Fruit fly (Drosophila melanogaster) whole organism, embryonic: Measurements from ENCODE around the gene barr.

Source experiments
- ATbp ChIP-seq: fragments of 200-800 bp; sonication (Bioruptor generic); optimal IDR thresholded peaks from 2 replicates; lab custom pipeline; 2017; ENCODE audit warnings: missing biosample characterization, mild to moderate bottlenecking, missing genetic modification characterization, missing genetic modification reagents
- Atf6 ChIP-seq: fragments of 200-800 bp; sonication (Bioruptor generic); IDR thresholded peaks from 2 replicates; pipeline ENCODE4 v1.3.6; 2022; ENCODE audit warnings: missing biosample characterization, missing genetic modification characterization
- CG10267 ChIP-seq: fragments of 200-800 bp; sonication (Bioruptor generic); optimal IDR thresholded peaks from 2 replicates; lab custom pipeline; 2018; ENCODE audit warnings: missing biosample characterization, mild to moderate bottlenecking, missing genetic modification characterization, moderate library complexity
- CG14014 ChIP-seq: fragments of 200-800 bp; sonication (Bioruptor generic); IDR thresholded peaks from 2 replicates; pipeline ENCODE4 v1.3.6; 2022; ENCODE audit warnings: missing biosample characterization, missing genetic modification characterization
- CG16815 ChIP-seq: fragments of 200-800 bp; sonication (Bioruptor generic); optimal IDR thresholded peaks from 3 replicates; lab custom pipeline; 2017; ENCODE audit warnings: missing biosample characterization, mild to moderate bottlenecking, missing genetic modification characterization
- CG17802 ChIP-seq: fragments of 200-800 bp; sonication (Bioruptor generic); optimal IDR thresholded peaks from 2 replicates; lab custom pipeline; 2018; ENCODE audit warnings: missing biosample characterization, mild to moderate bottlenecking, missing genetic modification characterization, moderate library complexity
- CG18764 ChIP-seq: fragments of 200-800 bp; sonication (Bioruptor generic); optimal IDR thresholded peaks from 3 replicates; lab custom pipeline; 2016; ENCODE audit warnings: missing biosample characterization, missing genetic modification characterization
- CG2202 ChIP-seq: fragments of 200-800 bp; sonication (Bioruptor generic); optimal IDR thresholded peaks from 2 replicates; lab custom pipeline; 2018; ENCODE audit warnings: missing biosample characterization, mild to moderate bottlenecking, missing genetic modification characterization
- CG3065 ChIP-seq: fragments of 200-800 bp; sonication (Bioruptor generic); optimal IDR thresholded peaks from 2 replicates; lab custom pipeline; 2016; ENCODE audit warnings: missing biosample characterization, missing genetic modification characterization
- CG32767 ChIP-seq: fragments of 200-800 bp; sonication (Bioruptor generic); IDR thresholded peaks from 2 replicates; pipeline ENCODE4 v1.3.6; 2022; ENCODE audit warnings: missing biosample characterization, missing genetic modification characterization
- CG4820 ChIP-seq: fragments of 200-800 bp; sonication (Bioruptor generic); optimal IDR thresholded peaks from 3 replicates; lab custom pipeline; 2016; ENCODE audit warnings: missing biosample characterization, missing genetic modification characterization
- CG6689 ChIP-seq: fragments of 200-800 bp; sonication (Bioruptor generic); IDR thresholded peaks from 2 replicates; pipeline ENCODE4 v1.3.6; 2022; ENCODE audit warnings: missing biosample characterization, missing genetic modification characterization
- CG7786 ChIP-seq: fragments of 200-800 bp; sonication (Bioruptor generic); optimal IDR thresholded peaks from 2 replicates; lab custom pipeline; 2016; ENCODE audit warnings: missing biosample characterization, missing genetic modification characterization
- CG8359 ChIP-seq: fragments of 200-800 bp; sonication (Bioruptor generic); optimal IDR thresholded peaks from 2 replicates; lab custom pipeline; 2017; ENCODE audit warnings: missing biosample characterization, mild to moderate bottlenecking, missing genetic modification characterization, borderline replicate concordance
- CoRest ChIP-seq: fragments of 200-800 bp; sonication (Bioruptor generic); optimal IDR thresholded peaks from 3 replicates; lab custom pipeline; 2018; ENCODE audit warnings: missing biosample characterization, mild to moderate bottlenecking, missing genetic modification characterization, moderate library complexity
- CrebB ChIP-seq: fragments of 200-800 bp; sonication (Bioruptor generic); optimal IDR thresholded peaks from 3 replicates; lab custom pipeline; 2018; ENCODE audit warnings: missing biosample characterization, mild to moderate bottlenecking, missing genetic modification characterization
- Deaf1 ChIP-seq: fragments of 200-800 bp; optimal IDR thresholded peaks from 3 replicates; lab custom pipeline; 2019; ENCODE audit warnings: missing biosample characterization, mild to moderate bottlenecking, missing genetic modification characterization, moderate library complexity
- Doc2 ChIP-seq: fragments of 200-800 bp; sonication (Bioruptor generic); IDR thresholded peaks from 2 replicates; pipeline ENCODE4 v1.3.6; 2022; ENCODE audit warnings: missing biosample characterization, missing genetic modification characterization
- Dp ChIP-seq: fragments of 200-800 bp; sonication (Bioruptor generic); optimal IDR thresholded peaks from 2 replicates; lab custom pipeline; 2018; ENCODE audit warnings: missing biosample characterization, mild to moderate bottlenecking, missing genetic modification characterization, moderate library complexity
- E2f2 ChIP-seq: fragments of 200-800 bp; sonication (Bioruptor generic); IDR thresholded peaks from 2 replicates; pipeline ENCODE4 v1.3.6; 2022; ENCODE audit warnings: missing biosample characterization, missing genetic modification characterization
- HLHmδ ChIP-seq: fragments of 200-800 bp; sonication (Bioruptor generic); optimal IDR thresholded peaks from 2 replicates; lab custom pipeline; 2018; ENCODE audit warnings: missing biosample characterization, mild to moderate bottlenecking, missing genetic modification characterization, moderate library complexity
- Hmr ChIP-seq: fragments of 200-800 bp; sonication (Bioruptor generic); optimal IDR thresholded peaks from 3 replicates; lab custom pipeline; 2017; ENCODE audit warnings: mild to moderate bottlenecking, missing biosample characterization, missing genetic modification reagents, missing genetic modification characterization
- Kr ChIP-seq: fragments of 200-800 bp; sonication (Bioruptor generic); optimal IDR thresholded peaks from 2 replicates; lab custom pipeline; 2017; ENCODE audit warnings: missing biosample characterization, mild to moderate bottlenecking, missing genetic modification characterization
- Lim3 ChIP-seq: fragments of 200-800 bp; sonication (Bioruptor generic); IDR thresholded peaks from 2 replicates; pipeline ENCODE4 v1.3.6; 2022; ENCODE audit warnings: missing biosample characterization, missing genetic modification characterization
- MTF-1 ChIP-seq: fragments of 200-800 bp; sonication (Bioruptor generic); optimal IDR thresholded peaks from 2 replicates; lab custom pipeline; 2018; ENCODE audit warnings: missing biosample characterization, mild to moderate bottlenecking, missing genetic modification characterization, borderline replicate concordance
- Nf-YB ChIP-seq: fragments of 200-800 bp; sonication (Bioruptor generic); optimal IDR thresholded peaks from 3 replicates; lab custom pipeline; 2019; ENCODE audit warnings: missing biosample characterization, mild to moderate bottlenecking, missing genetic modification characterization, moderate library complexity
- Oli ChIP-seq: fragments of 200-800 bp; sonication (Bioruptor generic); optimal IDR thresholded peaks from 2 replicates; lab custom pipeline; 2018; ENCODE audit warnings: missing biosample characterization, mild to moderate bottlenecking, missing genetic modification characterization, moderate library complexity
- PHDP ChIP-seq: fragments of 200-800 bp; sonication (Bioruptor generic); optimal IDR thresholded peaks from 3 replicates; lab custom pipeline; 2018; ENCODE audit warnings: missing biosample characterization, mild to moderate bottlenecking, missing genetic modification characterization, moderate library complexity
- Side ChIP-seq: fragments of 200-800 bp; sonication (Bioruptor generic); optimal IDR thresholded peaks from 2 replicates; lab custom pipeline; 2016; ENCODE audit warnings: missing biosample characterization, missing genetic modification characterization
- YL-1 ChIP-seq: fragments of 200-800 bp; sonication (Bioruptor generic); optimal IDR thresholded peaks from 3 replicates; lab custom pipeline; 2017; ENCODE audit warnings: missing biosample characterization, mild to moderate bottlenecking, missing genetic modification characterization
- abd-A ChIP-seq: fragments of 200-800 bp; sonication (Bioruptor generic); optimal IDR thresholded peaks from 3 replicates; lab custom pipeline; 2019; ENCODE audit warnings: missing biosample characterization, mild to moderate bottlenecking, missing genetic modification characterization, moderate library complexity
- cas ChIP-seq: fragments of 200-800 bp; sonication (Bioruptor generic); IDR thresholded peaks from 2 replicates; pipeline ENCODE4 v1.3.6; 2022; ENCODE audit warnings: missing biosample characterization, missing genetic modification characterization
- crp ChIP-seq, 2 experiments: fragments of 200-800 bp; sonication (Bioruptor generic); optimal IDR thresholded peaks; 2 replicates in 1 of 2; 3 replicates in 1 of 2; lab custom pipeline; 2017; ENCODE audit warnings: missing biosample characterization in 2 of 2, missing genetic modification characterization in 2 of 2, mild to moderate bottlenecking in 1 of 2, moderate library complexity in 1 of 2
- ewg ChIP-seq: fragments of 200-800 bp; sonication (Bioruptor generic); optimal IDR thresholded peaks from 3 replicates; lab custom pipeline; 2017; ENCODE audit warnings: mild to moderate bottlenecking, missing biosample characterization, missing genetic modification reagents, missing genetic modification characterization
- fd102C ChIP-seq: fragments of 200-800 bp; sonication (Bioruptor generic); optimal IDR thresholded peaks from 2 replicates; lab custom pipeline; 2018; ENCODE audit warnings: missing biosample characterization, mild to moderate bottlenecking, missing genetic modification characterization, moderate library complexity
- gro ChIP-seq: fragments of 200-800 bp; sonication (Bioruptor generic); optimal IDR thresholded peaks from 2 replicates; lab custom pipeline; 2016; ENCODE audit warnings: missing biosample characterization, missing genetic modification characterization
- lmd ChIP-seq: fragments of 200-800 bp; sonication (Bioruptor generic); IDR thresholded peaks from 2 replicates; pipeline ENCODE4 v1.3.6; 2022; ENCODE audit warnings: missing biosample characterization, missing genetic modification characterization
- nerfin-1 ChIP-seq: fragments of 200-800 bp; sonication (Bioruptor generic); optimal IDR thresholded peaks from 3 replicates; lab custom pipeline; 2019; ENCODE audit warnings: missing biosample characterization, mild to moderate bottlenecking, missing genetic modification characterization, moderate library complexity
- pan ChIP-seq, 4 experiments: fragments of >200 bp in 3 of 4; fragments of 200-800 bp in 1 of 4; sonication (Bioruptor generic) in 1 of 4; optimal IDR thresholded peaks in 3 of 4; IDR thresholded peaks in 1 of 4; 2 replicates each; pipeline versions ENCODE4 v1.3.6 to Lab custom; 2017 to 2022; ENCODE audit warnings: missing biosample characterization in 2 of 4, missing genetic modification characterization in 2 of 4, mixed read lengths in 1 of 4
- pb ChIP-seq: fragments of 200-800 bp; sonication (Bioruptor generic); optimal IDR thresholded peaks from 3 replicates; lab custom pipeline; 2016; ENCODE audit warnings: missing biosample characterization, missing genetic modification characterization
- pzg ChIP-seq: fragments of 200-800 bp; sonication (Bioruptor generic); optimal IDR thresholded peaks from 3 replicates; lab custom pipeline; 2018; ENCODE audit warnings: missing biosample characterization, mild to moderate bottlenecking, missing genetic modification characterization, moderate library complexity
- slp2 ChIP-seq: fragments of 200-800 bp; sonication (Bioruptor generic); optimal IDR thresholded peaks from 2 replicates; lab custom pipeline; 2016; ENCODE audit warnings: missing biosample characterization, missing genetic modification characterization
- so ChIP-seq: fragments of 200-800 bp; sonication (Bioruptor generic); IDR thresholded peaks from 3 replicates; pipeline ENCODE4 v1.3.6; 2022; ENCODE audit warnings: missing biosample characterization, missing genetic modification characterization
- ssp ChIP-seq: fragments of 200-800 bp; sonication (Bioruptor generic); IDR thresholded peaks from 2 replicates; pipeline ENCODE4 v1.3.6; 2022; ENCODE audit warnings: missing biosample characterization, missing genetic modification characterization
- stc ChIP-seq: fragments of 200-800 bp; sonication (Bioruptor generic); IDR thresholded peaks from 2 replicates; pipeline ENCODE4 v1.3.6; 2022; ENCODE audit warnings: missing biosample characterization, missing genetic modification characterization
- tin ChIP-seq: fragments of 200-800 bp; sonication (Bioruptor generic); optimal IDR thresholded peaks from 3 replicates; lab custom pipeline; 2016; ENCODE audit warnings: missing biosample characterization, missing genetic modification characterization
- vvl ChIP-seq: fragments of 200-800 bp; sonication (Bioruptor generic); IDR thresholded peaks from 2 replicates; pipeline ENCODE4 v1.3.6; 2022; ENCODE audit warnings: missing biosample characterization, missing genetic modification characterization
- wek ChIP-seq: fragments of 200-800 bp; sonication (Bioruptor generic); optimal IDR thresholded peaks from 3 replicates; lab custom pipeline; 2018; ENCODE audit warnings: missing biosample characterization, mild to moderate bottlenecking, missing genetic modification characterization, moderate library complexity
- zfh1 ChIP-seq: fragments of 200-800 bp; sonication (Bioruptor generic); IDR thresholded peaks from 3 replicates; pipeline ENCODE4 v1.3.6; 2022; ENCODE audit warnings: missing biosample characterization, missing genetic modification characterization

barr gene

DNA sequence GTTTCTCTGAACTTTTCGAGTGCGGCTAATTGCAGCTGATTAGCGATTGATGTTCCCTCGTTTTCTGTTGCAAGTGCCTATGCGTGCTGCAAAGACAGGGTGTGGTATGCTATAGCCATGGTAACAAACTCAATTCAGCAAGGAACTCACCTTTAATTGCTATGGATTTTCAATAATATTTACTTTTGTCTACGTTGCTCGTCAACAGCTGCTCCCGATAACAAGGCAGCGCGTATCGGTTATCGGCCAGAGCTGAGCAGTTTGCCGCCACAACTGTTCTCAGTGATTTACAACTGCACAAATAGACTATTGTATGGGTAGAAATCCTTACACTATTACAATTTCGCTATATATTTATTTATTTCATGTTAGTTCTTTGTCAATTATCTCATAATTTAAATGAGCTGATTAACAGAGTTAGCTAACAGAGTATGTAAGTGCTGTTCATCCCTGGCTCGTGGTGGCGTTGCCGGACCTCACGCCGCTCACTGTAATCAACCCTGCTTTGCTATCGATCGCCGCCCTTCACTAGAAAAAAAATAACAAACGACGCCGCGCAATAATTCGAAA lies 14.1 kb upstream of the barr start, which contains the start of the genes pr and neb (continued):
- peak; percentile 7 for TF ChIP-seq gro (GFP tag; lab: Kevin White, UChicago)
- no peak for TF ChIP-seq CG2202 (tag; lab: Kevin White, UChicago)
- TF ChIP-seq so: peak; percentile 48; the same call in 1 of the 3 replicates
- TF ChIP-seq stc (GFP tag; lab: Robert Waterston, UW): no peak
- peak; percentile 41 for TF ChIP-seq Nf-YB (GFP tag; lab: Kevin White, UChicago)
- no peak for TF ChIP-seq CG7786 (GFP tag; lab: Kevin White, UChicago)
- TF ChIP-seq lmd (GFP tag; lab: Robert Waterston, UW): peak; percentile 74
- TF ChIP-seq Hmr (GFP tag; lab: Kevin White, UChicago): peak; percentile 77
- peak; percentile 52 for TF ChIP-seq tin
- TF ChIP-seq zfh1 (GFP tag; lab: Robert Waterston, UW): peak; percentile 62
- peak; percentile 51 for TF ChIP-seq CrebB
- TF ChIP-seq fd102C (GFP tag; lab: Kevin White, UChicago): no peak
- TF ChIP-seq Doc2 (GFP tag; lab: Robert Waterston, UW): no peak
- peak; percentile 52 to 86 for TF ChIP-seq crp (GFP tag; optimal IDR thresholded peaks at IDR 0.05; lab: Kevin White, UChicago)
- no peak for TF ChIP-seq Lim3 (GFP tag; lab: Robert Waterston, UW)
- peak; percentile 56 for TF ChIP-seq CG4820 (GFP tag; lab: Kevin White, UChicago)
- no peak for TF ChIP-seq CG16815
- peak; percentile 75 for TF ChIP-seq CoRest (tag; lab: Kevin White, UChicago)
- TF ChIP-seq pb (GFP tag; lab: Kevin White, UChicago): no peak
- TF ChIP-seq CG14014 (GFP tag; lab: Robert Waterston, UW): peak; percentile 77
- TF ChIP-seq ATbp (GFP tag; lab: Kevin White, UChicago): peak; percentile 16
- peak; percentile 34 for TF ChIP-seq Deaf1 (tag; lab: Kevin White, UChicago)
- TF ChIP-seq CG17802 (tag; lab: Kevin White, UChicago): no peak
- no peak for TF ChIP-seq CG18764 (GFP tag; lab: Kevin White, UChicago)
- TF ChIP-seq wek: no peak
- no peak for TF ChIP-seq HLHmδ (GFP tag; lab: Kevin White, UChicago)
- TF ChIP-seq CG8359: no peak
- no peak for TF ChIP-seq slp2
- 0 out of 2 replicates have a peak, but pooled peaks have one; percentile 20 for TF ChIP-seq CG6689
- TF ChIP-seq MTF-1 (GFP tag; lab: Kevin White, UChicago): no peak
- peak; percentile 40 for TF ChIP-seq Oli (tag; lab: Kevin White, UChicago)
- peak; percentile 60 for TF ChIP-seq CG10267
- TF ChIP-seq YL-1 (GFP tag; lab: Kevin White, UChicago): peak; percentile 48
- 0 out of 2 replicates have a peak, but pooled peaks have one; percentile 12 for TF ChIP-seq cas (GFP tag; lab: Robert Waterston, UW)
- no peak for TF ChIP-seq pan (optimal IDR thresholded peaks at IDR 0.05; lab: Kevin White, UChicago)
- no peak for TF ChIP-seq pan (GFP tag; optimal IDR thresholded peaks at IDR 0.05 in 1 of 2, IDR thresholded peaks at IDR 0.05 in 1 of 2)
- peak; percentile 94 for TF ChIP-seq E2f2 (GFP tag; lab: Robert Waterston, UW)
- TF ChIP-seq ssp (GFP tag; lab: Robert Waterston, UW): no peak; the same call in 1 of the 2 replicates
- no peak for TF ChIP-seq abd-A (tag; lab: Kevin White, UChicago)
- TF ChIP-seq vvl (GFP tag; lab: Robert Waterston, UW): peak; percentile 86
- peak; percentile 68 for TF ChIP-seq Atf6
- peak; percentile 57 for TF ChIP-seq PHDP (tag; lab: Kevin White, UChicago)
- peak; percentile 72 for TF ChIP-seq pzg
- peak; percentile 41; the same call in 1 of the 2 replicates for TF ChIP-seq CG32767 (GFP tag; lab: Robert Waterston, UW)
- TF ChIP-seq Side (GFP tag; lab: Kevin White, UChicago): no peak
- peak; percentile 89 for TF ChIP-seq Dp (GFP tag; lab: Kevin White, UChicago)
- TF ChIP-seq nerfin-1 (tag; lab: Kevin White, UChicago): no peak
- TF ChIP-seq CG3065 (GFP tag; lab: Kevin White, UChicago): no peak
- TF ChIP-seq Kr (GFP tag; lab: Kevin White, UChicago): no peak
- peak; percentile 26 for TF ChIP-seq ewg
